Worm (Caenorhabditis elegans): ENCODE data around the gene T27E7.3.

Gene T27E7.3

DNA sequence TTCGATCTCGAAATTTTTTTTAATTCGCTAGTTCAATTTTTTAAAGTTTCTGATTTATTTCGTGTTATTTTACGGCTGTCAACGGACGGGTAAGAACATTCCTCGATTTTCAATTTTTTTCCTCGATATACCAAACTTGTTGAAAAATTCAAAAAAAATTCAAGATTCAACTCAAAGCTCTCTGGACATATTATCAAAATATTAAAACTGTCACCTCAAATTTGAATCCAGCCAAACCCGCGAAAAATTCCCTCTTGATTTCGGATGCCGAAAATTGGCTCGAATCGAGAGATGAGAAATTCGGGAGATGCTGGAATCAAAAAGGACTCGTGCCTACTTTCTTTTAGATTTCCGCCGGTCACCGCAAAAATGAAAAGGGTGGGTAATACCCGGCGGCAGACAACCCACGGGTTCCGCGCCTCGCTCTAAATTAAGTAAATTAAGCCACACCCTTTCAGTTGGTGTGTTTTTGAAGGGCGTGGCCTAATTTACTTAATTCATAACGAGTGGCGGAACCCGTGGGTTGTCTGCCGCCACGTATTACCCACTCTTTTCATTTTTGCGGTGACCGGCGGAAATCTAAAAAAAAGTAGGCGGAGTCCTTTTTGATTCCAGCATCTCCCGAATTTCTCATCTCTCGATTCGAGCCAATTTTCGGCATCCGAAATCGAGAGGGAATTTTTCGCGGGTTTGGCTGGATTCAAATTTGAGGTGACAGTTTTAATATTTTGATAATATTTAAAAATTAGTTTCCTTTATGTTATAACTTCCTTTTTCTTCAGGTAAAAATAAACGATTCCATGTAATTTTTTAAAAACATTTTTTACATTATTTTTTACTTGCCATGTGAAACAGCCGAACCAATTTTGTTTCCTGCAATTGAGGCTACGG lies 3.3 kb upstream of the T27E7.3 start (continued):
- TF ChIP-seq F39B2.1 (GFP tag; IDR thresholded peaks at IDR 0.05) (0 out of 2 replicates have a peak, but pooled peaks have one; percentile 10), Y53F4B.3 (GFP tag; IDR thresholded peaks at IDR 0.05) (peak; percentile 43; the same call in 1 of the 2 replicates), lin-54 (GFP tag; optimal IDR thresholded peaks at IDR 0.05) (peak; percentile 26)

DNA sequence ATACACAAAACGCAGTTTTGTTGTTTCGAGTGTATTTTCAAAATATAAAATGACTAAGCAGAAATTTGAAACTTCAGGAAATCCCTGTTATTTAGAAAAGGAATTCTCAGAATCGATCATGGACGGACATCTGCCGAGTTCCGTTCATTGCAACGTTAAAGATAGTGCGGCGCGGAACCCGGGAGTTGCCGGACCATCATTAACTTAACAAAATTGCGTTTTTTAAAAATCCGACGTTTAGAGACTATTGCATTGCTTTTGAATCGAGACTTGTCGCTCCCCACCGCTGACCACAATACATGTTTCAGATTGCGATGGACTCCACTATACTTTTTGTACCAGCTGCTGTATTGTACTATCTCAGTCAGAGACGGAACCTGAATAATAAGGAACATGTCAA lies 1.2 kb downstream of the T27E7.3 start:
- TF ChIP-seq hlh-12 (tag; optimal IDR thresholded peaks at IDR 0.05) (no peak), dpl-1 (GFP tag; optimal IDR thresholded peaks at IDR 0.05) (no peak), ceh-79 (tag; optimal IDR thresholded peaks at IDR 0.05) (no peak), T07F8.4 (tag; optimal IDR thresholded peaks at IDR 0.05) (no peak), hmg-1.2 (GFP tag; IDR thresholded peaks at IDR 0.05) (peak; percentile 21; the same call in 1 of the 2 replicates), nhr-90 (tag; optimal IDR thresholded peaks at IDR 0.05) (no peak), madf-10 (tag; optimal IDR thresholded peaks at IDR 0.05) (no peak), T26A5.8 (tag; optimal IDR thresholded peaks at IDR 0.05) (no peak), snpc-4 (GFP tag; optimal IDR thresholded peaks at IDR 0.05) (no peak), snpc-4 (tag; optimal IDR thresholded peaks at IDR 0.05) (peak in 1 of 4 experiments; percentile 60), mes-4 (tag; optimal IDR thresholded peaks at IDR 0.05) (no peak)

DNA sequence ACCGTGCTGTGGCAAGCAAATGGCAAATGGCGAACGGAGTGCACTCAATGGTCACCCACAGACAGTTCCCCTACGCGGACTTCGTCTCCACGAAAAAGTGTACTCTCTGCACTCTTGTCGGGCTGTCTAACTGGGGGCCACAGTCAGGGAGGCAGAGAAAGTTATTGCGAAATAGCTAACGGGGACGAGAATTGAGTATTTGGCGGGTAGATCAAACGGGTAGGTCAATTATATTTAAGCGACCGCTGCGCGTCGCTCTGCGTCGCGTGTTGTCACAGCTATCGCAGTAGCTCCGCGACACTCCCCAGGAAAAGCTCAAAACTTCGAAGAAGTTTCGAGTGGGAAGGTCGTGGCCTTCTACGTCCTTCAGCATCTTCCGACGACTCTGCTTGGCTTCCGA lies 3.5 kb downstream of the T27E7.3 start:
- no peak for TF ChIP-seq egl-44 (GFP tag; IDR thresholded peaks at IDR 0.05)
- 0 out of 2 replicates have a peak, but pooled peaks have one; percentile 46 for TF ChIP-seq attf-6 (GFP tag; IDR thresholded peaks at IDR 0.05)
- TF ChIP-seq efl-1 (GFP tag; optimal IDR thresholded peaks at IDR 0.05), result peak; percentile 30
- TF ChIP-seq snpc-4 (GFP tag; optimal IDR thresholded peaks at IDR 0.05), result no peak
- peak in 1 of 4 experiments; percentile 39 for TF ChIP-seq snpc-4 (tag; optimal IDR thresholded peaks at IDR 0.05)
- peak; percentile 87 for TF ChIP-seq cebp-1 (GFP tag; IDR thresholded peaks at IDR 0.05)
- TF ChIP-seq cebp-1 (tag; optimal IDR thresholded peaks at IDR 0.05), result peak; percentile 94
- 0 out of 2 replicates have a peak, but pooled peaks have one; percentile 18 for TF ChIP-seq dox-1 (GFP tag; IDR thresholded peaks at IDR 0.05)
- TF ChIP-seq dpl-1 (GFP tag; optimal IDR thresholded peaks at IDR 0.05), result no peak
- peak; percentile 68; the same call in 1 of the 2 replicates for TF ChIP-seq cebp-2 (GFP tag; IDR thresholded peaks at IDR 0.05)
- no peak for TF ChIP-seq zfh-2 (GFP tag; conservative IDR thresholded peaks at IDR 0.05)

ce11 chrIV:14534967-14535366 lies 6.1 kb downstream of the T27E7.3 start, which contains the start of gene T27E7.4:
Gene T27E7.4, minus strand, starts transcription at chrIV:14535067.
- TF ChIP-seq nfya-2 (GFP tag; IDR thresholded peaks at IDR 0.05) (no peak), let-607 (tag; optimal IDR thresholded peaks at IDR 0.05) (no peak), ztf-28 (GFP tag; IDR thresholded peaks at IDR 0.05) (no peak)

DNA sequence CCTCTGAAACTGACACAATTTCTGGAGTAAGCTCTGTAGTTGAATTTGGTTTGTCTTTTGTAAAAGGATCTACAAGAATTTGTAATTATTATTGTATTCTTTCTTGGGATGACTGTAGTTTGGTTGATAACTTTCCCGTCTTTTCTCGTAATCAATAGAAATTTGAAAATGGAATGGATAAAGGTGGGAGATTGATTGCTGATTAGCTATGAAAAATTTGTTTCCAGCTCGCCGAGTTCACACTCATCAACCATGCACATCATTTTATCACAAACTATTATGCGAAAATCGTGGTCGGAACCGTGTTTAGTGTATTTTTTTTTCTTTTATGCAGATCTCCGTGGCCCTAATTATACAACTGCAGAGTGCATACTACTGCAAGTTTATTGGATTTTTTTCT lies 8.1 kb downstream of the T27E7.3 start, which contains the start of gene T27E7.5:
TSS of gene T27E7.5 (plus strand) at position 253 of the 400 bp plus-strand sequence.
- no peak for TF ChIP-seq F37B4.10 (GFP tag; IDR thresholded peaks at IDR 0.05)
- TF ChIP-seq Y67H2A.10 (GFP tag; conservative IDR thresholded peaks at IDR 0.05), result no peak
- TF ChIP-seq T26A5.8 (tag; optimal IDR thresholded peaks at IDR 0.05), result no peak
- no peak for TF ChIP-seq dpl-1 (GFP tag; optimal IDR thresholded peaks at IDR 0.05)
- TF ChIP-seq mes-4 (tag; optimal IDR thresholded peaks at IDR 0.05), result no peak
- TF ChIP-seq snpc-3.4 (tag; optimal IDR thresholded peaks at IDR 0.05), result no peak
- TF ChIP-seq hmg-1.2 (GFP tag; IDR thresholded peaks at IDR 0.05), result no peak
- TF ChIP-seq hlh-26 (GFP tag; conservative IDR thresholded peaks at IDR 0.05), result no peak
- no peak for TF ChIP-seq pha-4 (tag; optimal IDR thresholded peaks at IDR 0.05)
- no peak for TF ChIP-seq snpc-4 (GFP tag; optimal IDR thresholded peaks at IDR 0.05)
- TF ChIP-seq snpc-4 (tag; optimal IDR thresholded peaks at IDR 0.05), result no peak
- TF ChIP-seq ztf-25 (GFP tag; IDR thresholded peaks at IDR 0.05), result no peak
- no peak for TF ChIP-seq ztf-28 (GFP tag; IDR thresholded peaks at IDR 0.05)
- no peak for TF ChIP-seq Y53G8AR.9 (GFP tag; conservative IDR thresholded peaks at IDR 0.05)

Data from whole organism, young adult.